Fruit fly (Drosophila melanogaster) whole organism, embryonic: ENCODE measurements around the gene LanB1.

ENCODE experiments used
- CG10209 ChIP-seq: fragments of 200-800 bp; sonication (Bioruptor generic); optimal IDR thresholded peaks from 3 replicates; lab custom pipeline; 2017; ENCODE audit warnings: missing biosample characterization, mild to moderate bottlenecking, missing genetic modification characterization, missing genetic modification reagents
- CG1024 ChIP-seq: fragments of 200-800 bp; sonication (Bioruptor generic); IDR thresholded peaks from 2 replicates; pipeline ENCODE4 v1.3.6; 2022; ENCODE audit warnings: missing biosample characterization, missing genetic modification characterization
- CG11456 ChIP-seq: fragments of 200-800 bp; sonication (Bioruptor generic); IDR thresholded peaks from 3 replicates; pipeline ENCODE4 v1.3.6; 2022; ENCODE audit warnings: missing biosample characterization, missing genetic modification characterization
- CG12299 ChIP-seq: fragments of 200-800 bp; sonication (Bioruptor generic); optimal IDR thresholded peaks from 2 replicates; lab custom pipeline; 2018; ENCODE audit warnings: missing biosample characterization, mild to moderate bottlenecking, missing genetic modification characterization
- CG13287 ChIP-seq: fragments of 200-800 bp; sonication (Bioruptor generic); IDR thresholded peaks from 2 replicates; pipeline ENCODE4 v1.3.6; 2022; ENCODE audit warnings: missing biosample characterization, missing genetic modification characterization; ENCODE audit not compliant: partially characterized antibody
- CG14050 ChIP-seq: fragments of 200-800 bp; sonication (Bioruptor generic); IDR thresholded peaks from 3 replicates; pipeline ENCODE4 v1.3.6; 2022; ENCODE audit warnings: missing biosample characterization, missing genetic modification characterization
- CG14667 ChIP-seq: fragments of 200-800 bp; sonication (Bioruptor generic); IDR thresholded peaks from 2 replicates; pipeline ENCODE4 v1.3.6; 2022; ENCODE audit warnings: missing biosample characterization, missing genetic modification characterization
- CG14860 ChIP-seq: fragments of 200-800 bp; sonication (Bioruptor generic); IDR thresholded peaks from 3 replicates; pipeline ENCODE4 v1.3.6; 2022; ENCODE audit warnings: missing biosample characterization, missing genetic modification characterization; ENCODE audit not compliant: partially characterized antibody
- CG1529 ChIP-seq: fragments of 200-800 bp; sonication (Bioruptor generic); optimal IDR thresholded peaks from 3 replicates; lab custom pipeline; 2018; ENCODE audit warnings: missing biosample characterization, missing genetic modification characterization
- CG17186 ChIP-seq: fragments of 200-800 bp; sonication (Bioruptor generic); optimal IDR thresholded peaks from 3 replicates; lab custom pipeline; 2017; ENCODE audit warnings: missing biosample characterization, missing genetic modification reagents, missing genetic modification characterization
- CG3163 ChIP-seq: fragments of 200-800 bp; sonication (Bioruptor generic); optimal IDR thresholded peaks from 3 replicates; lab custom pipeline; 2016; ENCODE audit warnings: missing biosample characterization, missing genetic modification characterization
- CG34376 ChIP-seq: fragments of 200-800 bp; sonication (Bioruptor generic); optimal IDR thresholded peaks from 2 replicates; lab custom pipeline; 2018; ENCODE audit warnings: missing biosample characterization, mild to moderate bottlenecking, missing genetic modification characterization
- CG34422 ChIP-seq: fragments of 200-800 bp; sonication (Bioruptor generic); IDR thresholded peaks from 3 replicates; pipeline ENCODE4 v1.3.6; 2022; ENCODE audit warnings: missing biosample characterization, missing genetic modification characterization
- CG3726 ChIP-seq: fragments of 200-800 bp; sonication (Bioruptor generic); IDR thresholded peaks from 3 replicates; pipeline ENCODE4, ENCODE4 v1.3.6; 2022; ENCODE audit warnings: missing biosample characterization, missing genetic modification characterization
- CG3838 ChIP-seq: fragments of 200-800 bp; sonication (Bioruptor generic); optimal IDR thresholded peaks from 3 replicates; lab custom pipeline; 2016; ENCODE audit warnings: missing biosample characterization, missing genetic modification characterization
- CG4328 ChIP-seq: fragments of 200-800 bp; sonication (Bioruptor generic); optimal IDR thresholded peaks from 3 replicates; lab custom pipeline; 2017; ENCODE audit warnings: missing biosample characterization, missing genetic modification reagents, missing genetic modification characterization
- CG4404 ChIP-seq: fragments of 200-800 bp; sonication (Bioruptor generic); IDR thresholded peaks from 2 replicates; pipeline ENCODE4 v1.3.6; 2022; ENCODE audit warnings: missing biosample characterization, missing genetic modification characterization
- CG6813 ChIP-seq: fragments of 200-800 bp; sonication (Bioruptor generic); optimal IDR thresholded peaks from 2 replicates; lab custom pipeline; 2017; ENCODE audit warnings: missing biosample characterization, missing genetic modification characterization, mild to moderate bottlenecking, moderate library complexity, missing genetic modification reagents
- CG7987 ChIP-seq: fragments of 200-800 bp; sonication (Bioruptor generic); optimal IDR thresholded peaks from 2 replicates; lab custom pipeline; 2018; ENCODE audit warnings: missing biosample characterization, mild to moderate bottlenecking, missing genetic modification characterization, moderate library complexity
- CG8089 ChIP-seq: fragments of 200-800 bp; sonication (Bioruptor generic); optimal IDR thresholded peaks from 3 replicates; lab custom pipeline; 2016; ENCODE audit warnings: missing biosample characterization, missing genetic modification characterization
- Dip2 ChIP-seq: fragments of 200-800 bp; sonication (Bioruptor generic); IDR thresholded peaks from 2 replicates; pipeline ENCODE4 v1.3.6; 2022; ENCODE audit warnings: missing biosample characterization, missing genetic modification characterization
- Dp ChIP-seq: fragments of 200-800 bp; sonication (Bioruptor generic); optimal IDR thresholded peaks from 2 replicates; lab custom pipeline; 2018; ENCODE audit warnings: missing biosample characterization, mild to moderate bottlenecking, missing genetic modification characterization, moderate library complexity
- Gsc ChIP-seq: fragments of 200-800 bp; sonication (Bioruptor generic); IDR thresholded peaks from 2 replicates; pipeline ENCODE4 v1.3.6; 2022; ENCODE audit warnings: missing biosample characterization, missing genetic modification characterization
- Hey ChIP-seq: fragments of 200-800 bp; sonication (Bioruptor generic); optimal IDR thresholded peaks from 3 replicates; lab custom pipeline; 2018; ENCODE audit warnings: missing biosample characterization, mild to moderate bottlenecking, missing genetic modification characterization
- Hmr ChIP-seq: fragments of 200-800 bp; sonication (Bioruptor generic); optimal IDR thresholded peaks from 3 replicates; lab custom pipeline; 2017; ENCODE audit warnings: mild to moderate bottlenecking, missing biosample characterization, missing genetic modification reagents, missing genetic modification characterization
- Jarid2 ChIP-seq: fragments of 200-800 bp; sonication (Bioruptor generic); optimal IDR thresholded peaks from 3 replicates; lab custom pipeline; 2017; ENCODE audit warnings: mild to moderate bottlenecking, missing biosample characterization, missing genetic modification reagents, missing genetic modification characterization
- Nf-YB ChIP-seq: fragments of 200-800 bp; sonication (Bioruptor generic); optimal IDR thresholded peaks from 3 replicates; lab custom pipeline; 2019; ENCODE audit warnings: missing biosample characterization, mild to moderate bottlenecking, missing genetic modification characterization, moderate library complexity
- Oaz ChIP-seq: fragments of 200-800 bp; sonication (Bioruptor generic); IDR thresholded peaks from 2 replicates; pipeline ENCODE4 v1.3.6; 2022; ENCODE audit warnings: missing biosample characterization, missing genetic modification characterization
- Sry-β ChIP-seq: fragments of 200-800 bp; sonication (Bioruptor generic); optimal IDR thresholded peaks from 2 replicates; lab custom pipeline; 2018; ENCODE audit warnings: missing biosample characterization, mild to moderate bottlenecking, missing genetic modification characterization, moderate library complexity
- TFAM ChIP-seq: fragments of 200-800 bp; sonication (Bioruptor generic); optimal IDR thresholded peaks from 2 replicates; lab custom pipeline; 2017; ENCODE audit warnings: missing biosample characterization, missing genetic modification characterization, inconsistent platforms
- abd-A ChIP-seq: fragments of 200-800 bp; sonication (Bioruptor generic); optimal IDR thresholded peaks from 3 replicates; lab custom pipeline; 2019; ENCODE audit warnings: missing biosample characterization, mild to moderate bottlenecking, missing genetic modification characterization, moderate library complexity
- ase ChIP-seq: fragments of 200-800 bp; sonication (Bioruptor generic); IDR thresholded peaks from 3 replicates; pipeline ENCODE4 v1.3.6; 2022; ENCODE audit warnings: missing biosample characterization, missing genetic modification characterization
- cg ChIP-seq: fragments of 200-800 bp; sonication (Bioruptor generic); optimal IDR thresholded peaks from 3 replicates; lab custom pipeline; 2019; ENCODE audit warnings: missing biosample characterization, mild to moderate bottlenecking, missing genetic modification characterization, moderate library complexity
- crc ChIP-seq: fragments of 200-800 bp; sonication (Bioruptor generic); optimal IDR thresholded peaks from 2 replicates; lab custom pipeline; 2016; ENCODE audit warnings: missing biosample characterization, missing genetic modification characterization
- dati ChIP-seq: fragments of 200-800 bp; sonication (Bioruptor generic); IDR thresholded peaks from 2 replicates; pipeline ENCODE4 v1.3.6; 2022; ENCODE audit warnings: missing biosample characterization, missing genetic modification characterization
- grn ChIP-seq: fragments of 200-800 bp; sonication (Bioruptor generic); optimal IDR thresholded peaks from 3 replicates; lab custom pipeline; 2017; ENCODE audit warnings: missing biosample characterization, missing genetic modification characterization
- ind ChIP-seq: fragments of 200-800 bp; sonication (Bioruptor generic); optimal IDR thresholded peaks from 3 replicates; lab custom pipeline; 2016; ENCODE audit warnings: missing biosample characterization, missing genetic modification characterization
- insv ChIP-seq, 2 experiments: fragments of 200-800 bp; sonication (Bioruptor generic); optimal IDR thresholded peaks; 3 replicates each; lab custom pipeline; 2016 to 2018; ENCODE audit warnings: missing biosample characterization in 2 of 2, missing genetic modification characterization in 2 of 2
- kah ChIP-seq: fragments of 200-800 bp; sonication (Bioruptor generic); optimal IDR thresholded peaks from 2 replicates; lab custom pipeline; 2018; ENCODE audit warnings: missing biosample characterization, mild to moderate bottlenecking, missing genetic modification characterization
- kay ChIP-seq: fragments of 200-800 bp; sonication (Bioruptor generic); optimal IDR thresholded peaks from 2 replicates; lab custom pipeline; 2016; ENCODE audit warnings: missing biosample characterization, missing genetic modification characterization
- lola ChIP-seq, 3 experiments: fragments of >200 bp in 2 of 3; fragments of 200-800 bp in 1 of 3; sonication (Bioruptor generic) in 1 of 3; optimal IDR thresholded peaks; 2 replicates each; lab custom pipeline; 2017 to 2019; ENCODE audit warnings: missing biosample characterization in 3 of 3, missing genetic modification characterization in 3 of 3, mild to moderate bottlenecking in 1 of 3, moderate library complexity in 1 of 3
- mirr ChIP-seq: fragments of 200-800 bp; sonication (Bioruptor generic); optimal IDR thresholded peaks from 3 replicates; lab custom pipeline; 2018; ENCODE audit warnings: missing biosample characterization, mild to moderate bottlenecking, missing genetic modification characterization
- nerfin-2 ChIP-seq: fragments of 200-800 bp; sonication (Bioruptor generic); IDR thresholded peaks from 2 replicates; pipeline ENCODE4 v1.3.6; 2022; ENCODE audit warnings: missing biosample characterization, missing genetic modification characterization; ENCODE audit not compliant: partially characterized antibody
- ro ChIP-seq: fragments of 200-800 bp; sonication (Bioruptor generic); IDR thresholded peaks from 2 replicates; pipeline ENCODE4 v1.3.6; 2022; ENCODE audit warnings: missing biosample characterization, missing genetic modification characterization
- sd ChIP-seq: fragments of 200-800 bp; sonication (Bioruptor generic); optimal IDR thresholded peaks from 3 replicates; lab custom pipeline; 2018; ENCODE audit warnings: missing biosample characterization, mild to moderate bottlenecking, missing genetic modification characterization, moderate library complexity
- seq ChIP-seq: fragments of 200-800 bp; sonication (Bioruptor generic); IDR thresholded peaks from 2 replicates; pipeline ENCODE4 v1.3.6; 2022; ENCODE audit warnings: missing biosample characterization, missing genetic modification characterization
- tx ChIP-seq: fragments of 200-800 bp; sonication (Bioruptor generic); optimal IDR thresholded peaks from 2 replicates; lab custom pipeline; 2016; ENCODE audit warnings: missing biosample characterization, missing genetic modification characterization
- vnd ChIP-seq: fragments of 200-800 bp; sonication (Bioruptor generic); IDR thresholded peaks from 3 replicates; pipeline ENCODE4 v1.3.6; 2022; ENCODE audit warnings: missing biosample characterization, missing genetic modification characterization; ENCODE audit not compliant: partially characterized antibody
- z ChIP-seq: fragments of 200-800 bp; sonication (Bioruptor generic); IDR thresholded peaks from 3 replicates; pipeline ENCODE4 v1.3.6; 2022; ENCODE audit warnings: missing biosample characterization, missing genetic modification characterization

The LanB1 gene

DNA sequence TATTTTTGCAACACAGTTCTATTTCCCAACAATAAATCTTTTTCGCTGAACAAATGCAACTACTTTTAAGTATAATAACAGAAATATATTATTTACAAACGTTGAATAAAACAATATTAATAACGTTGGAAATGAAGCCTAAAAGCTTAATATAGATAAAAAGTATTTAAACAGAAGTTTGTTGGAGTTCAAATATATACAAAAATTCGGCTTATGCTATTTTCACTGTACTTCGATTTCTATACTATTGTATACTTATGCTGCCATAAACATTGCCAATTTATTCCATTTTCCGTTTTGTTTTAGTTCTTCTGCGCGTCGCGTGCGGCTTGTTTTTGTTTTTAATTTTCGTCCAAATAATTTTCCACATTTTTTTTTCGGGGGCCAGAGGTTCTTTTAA lies 9.6 kb downstream of the LanB1 start, which contains the start of gene CG7115:
CG7115 (plus strand) TSS at position 301 of the 400 bp plus-strand sequence.
- TF ChIP-seq CG12299 (tag; lab: Kevin White, UChicago): no peak
- no peak for TF ChIP-seq CG10209
- no peak for TF ChIP-seq kah (GFP tag; lab: Kevin White, UChicago)
- no peak for TF ChIP-seq cg (GFP tag; lab: Kevin White, UChicago)
- TF ChIP-seq ind (GFP tag; lab: Kevin White, UChicago): no peak
- no peak for TF ChIP-seq TFAM
- no peak for TF ChIP-seq tx (GFP tag; lab: Kevin White, UChicago)
- TF ChIP-seq CG1024: no peak
- TF ChIP-seq dati (GFP tag; lab: Robert Waterston, UW): no peak
- no peak for TF ChIP-seq Sry-β (GFP tag; lab: Kevin White, UChicago)
- TF ChIP-seq CG3838: no peak
- TF ChIP-seq CG17186: no peak
- TF ChIP-seq CG6813 (GFP tag; lab: Kevin White, UChicago): no peak
- no peak for TF ChIP-seq CG14667 (GFP tag; lab: Robert Waterston, UW)
- no peak for TF ChIP-seq Jarid2

DNA sequence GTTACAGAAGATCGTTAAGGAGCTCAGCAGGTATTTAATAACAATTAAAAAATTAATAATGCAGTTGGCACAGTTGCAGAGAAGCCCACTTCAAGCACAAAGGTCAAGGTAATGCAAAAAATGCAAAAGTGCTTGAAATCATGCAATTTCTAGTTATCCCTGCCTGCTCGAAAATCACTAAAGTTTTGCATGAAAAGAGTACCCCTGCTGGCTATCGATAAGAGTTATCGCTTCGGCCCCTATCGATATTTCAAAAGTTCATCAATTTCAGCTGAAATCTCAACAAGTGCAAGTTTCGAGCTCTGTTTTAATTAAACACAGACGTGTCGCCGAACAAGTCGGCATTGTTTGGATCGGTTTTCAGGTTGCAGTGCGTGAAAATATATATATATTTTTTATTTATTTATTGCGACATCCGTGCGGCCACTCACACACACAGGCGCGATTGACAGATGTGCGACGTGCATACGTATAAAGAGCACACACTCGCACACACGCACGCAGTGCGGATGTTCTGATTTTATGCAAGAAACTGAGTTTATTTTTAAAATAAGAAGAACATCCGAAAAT lies 10.1 kb downstream of the LanB1 start:
- TF ChIP-seq CG4404 (no peak), Nf-YB (GFP tag; lab: Kevin White, UChicago) (no peak), abd-A (tag; lab: Kevin White, UChicago) (no peak), CG13287 (GFP tag; lab: Robert Waterston, UW) (peak; percentile 89), crc (GFP tag; lab: Kevin White, UChicago) (no peak), CG14050 (GFP tag; lab: Robert Waterston, UW) (no peak), CG34422 (GFP tag; lab: Robert Waterston, UW) (peak; percentile 73; the same call in 1 of the 3 replicates), CG11456 (GFP tag; lab: Robert Waterston, UW) (peak; percentile 72), z (GFP tag; lab: Robert Waterston, UW) (no peak), CG3163 (GFP tag; lab: Kevin White, UChicago) (peak; percentile 32), Oaz (peak; percentile 43; the same call in 1 of the 2 replicates), insv (GFP tag; optimal IDR thresholded peaks at IDR 0.05; lab: Kevin White, UChicago) (peak in 1 of 2 experiments; percentile 9), Dip2 (GFP tag; lab: Robert Waterston, UW) (no peak), CG1529 (GFP tag; lab: Kevin White, UChicago) (peak; percentile 97), CG7987 (GFP tag; lab: Kevin White, UChicago) (no peak), mirr (GFP tag; lab: Kevin White, UChicago) (peak; percentile 33), Dp (peak; percentile 17), nerfin-2 (GFP tag; lab: Robert Waterston, UW) (peak; percentile 70), Gsc (no peak), sd (tag; lab: Kevin White, UChicago) (no peak), seq (peak; percentile 62), ase (GFP tag; lab: Robert Waterston, UW) (no peak), ind (GFP tag; lab: Kevin White, UChicago) (peak; percentile 51), CG34376 (GFP tag; lab: Kevin White, UChicago) (peak; percentile 28), CG3726 (GFP tag; lab: Robert Waterston, UW) (peak; percentile 29; the same call in 1 of the 3 replicates), Hey (tag; lab: Kevin White, UChicago) (no peak), CG14860 (GFP tag; lab: Robert Waterston, UW) (peak; percentile 63), CG4328 (GFP tag; lab: Kevin White, UChicago) (peak; percentile 55), CG8089 (GFP tag; lab: Kevin White, UChicago) (peak; percentile 36), kay (GFP tag; lab: Kevin White, UChicago) (no peak), ro (GFP tag; lab: Robert Waterston, UW) (no peak), tx (GFP tag; lab: Kevin White, UChicago) (no peak), Hmr (GFP tag; lab: Kevin White, UChicago) (peak; percentile 66), vnd (peak; percentile 79), lola (GFP tag; optimal IDR thresholded peaks at IDR 0.05; lab: Kevin White, UChicago) (peak in 1 of 3 experiments; percentile 47), grn (no peak)
